Worm (Caenorhabditis elegans) whole organism, early embryonic: ENCODE measurements around the gene C49C3.10.

Experiments
- B0310.2 ChIP-seq: sonication (generic microtip); optimal IDR thresholded peaks from 2 replicates; lab custom pipeline; 2016; ENCODE audit warnings: mild to moderate bottlenecking, missing genetic modification characterization, missing compliant biosample characterization
- F13C5.2 ChIP-seq: sonication (generic microtip); optimal IDR thresholded peaks from 2 replicates; lab custom pipeline; 2017; ENCODE audit warnings: mild to moderate bottlenecking, missing genetic modification characterization, inconsistent platforms, missing compliant biosample characterization
- aly-1 ChIP-seq: sonication (generic microtip); optimal IDR thresholded peaks from 2 replicates; lab custom pipeline; 2016; ENCODE audit warnings: missing genetic modification characterization, missing compliant biosample characterization
- ama-1 ChIP-seq: fragments of 150-350 bp; optimal IDR thresholded peaks from 2 replicates; lab custom pipeline; 2014
- ceh-13 ChIP-seq: fragments of 200-800 bp; sonication (Bioruptor generic); optimal IDR thresholded peaks from 2 replicates; lab custom pipeline; 2018; ENCODE audit warnings: mild to moderate bottlenecking, missing genetic modification characterization, missing compliant biosample characterization
- ceh-36 ChIP-seq: sonication (generic microtip); optimal IDR thresholded peaks from 2 replicates; lab custom pipeline; 2016; ENCODE audit warnings: missing genetic modification characterization, inconsistent platforms, missing compliant biosample characterization
- ets-7 ChIP-seq: sonication (generic microtip); optimal IDR thresholded peaks from 2 replicates; lab custom pipeline; 2016; ENCODE audit warnings: missing genotype, missing genetic modification characterization, missing compliant biosample characterization
- flt-1 ChIP-seq: fragments of 200-800 bp; sonication (Bioruptor generic); IDR thresholded peaks from 2 replicates; pipeline ENCODE4 v1.3.6; 2022; ENCODE audit warnings: missing genetic modification characterization, missing compliant biosample characterization
- hmbx-1 ChIP-seq: sonication (generic microtip); optimal IDR thresholded peaks from 2 replicates; lab custom pipeline; 2016; ENCODE audit warnings: mild to moderate bottlenecking, missing genetic modification characterization, missing compliant biosample characterization
- hmg-4 ChIP-seq: fragments of 200-800 bp; sonication (Bioruptor generic); optimal IDR thresholded peaks from 2 replicates; lab custom pipeline; 2018; ENCODE audit warnings: mild to moderate bottlenecking, missing genetic modification characterization, missing compliant biosample characterization
- hnd-1 ChIP-seq: sonication (generic microtip); optimal IDR thresholded peaks from 2 replicates; lab custom pipeline; 2016; ENCODE audit warnings: missing genetic modification characterization, missing compliant biosample characterization
- pes-1 ChIP-seq: fragments of 200-800 bp; sonication (Bioruptor generic); IDR thresholded peaks from 2 replicates; pipeline ENCODE4 v1.3.6; 2022; ENCODE audit warnings: missing genetic modification reagents, missing genetic modification characterization, missing compliant biosample characterization
- scrt-1 ChIP-seq: fragments of 200-800 bp; sonication (Bioruptor generic); IDR thresholded peaks from 2 replicates; pipeline ENCODE4 v1.3.6; 2022; ENCODE audit warnings: missing genetic modification characterization, missing compliant biosample characterization
- sea-1 ChIP-seq: fragments of 200-800 bp; sonication (Bioruptor generic); conservative IDR thresholded peaks from 2 replicates; pipeline ENCODE4 v1.3.6; 2022; ENCODE audit warnings: missing genetic modification characterization, missing compliant biosample characterization
- tbx-11 ChIP-seq: fragments of 200-800 bp; sonication (Bioruptor generic); IDR thresholded peaks from 2 replicates; pipeline ENCODE4 v1.3.6; 2022; ENCODE audit warnings: missing genetic modification characterization, missing compliant biosample characterization
- tbx-37 ChIP-seq: fragments of 200-800 bp; sonication (Bioruptor generic); conservative IDR thresholded peaks from 2 replicates; pipeline ENCODE4 v1.3.6; 2022; ENCODE audit warnings: missing genetic modification reagents, missing genetic modification characterization, missing compliant biosample characterization
- tra-4 ChIP-seq: sonication (generic microtip); optimal IDR thresholded peaks from 2 replicates; lab custom pipeline; 2017; ENCODE audit warnings: missing genetic modification characterization, missing compliant biosample characterization

The C49C3.10 gene

DNA sequence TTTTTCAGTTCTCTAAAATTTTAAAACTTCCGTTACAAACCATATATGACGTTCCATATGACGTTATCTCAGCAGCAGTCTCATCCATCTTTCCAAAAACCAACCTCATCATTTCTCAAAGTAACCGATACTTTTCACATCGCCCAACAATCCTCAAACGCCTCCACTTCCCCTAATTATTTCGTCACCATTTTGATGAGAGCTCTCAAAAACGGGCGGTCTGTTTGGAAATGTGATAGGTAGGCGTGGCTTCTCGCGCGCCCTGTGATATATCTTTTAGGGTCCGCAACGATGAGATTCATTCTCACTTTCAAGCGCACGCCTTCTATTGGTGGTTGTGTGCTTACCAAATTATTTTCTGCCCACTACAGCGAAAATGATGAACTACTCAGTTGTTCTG is 29.5 kb upstream of the C49C3.10 start, which contains the start of gene trh-1:
Gene trh-1, plus strand, starts transcription at position 301 of the 400 bp plus-strand sequence.
- TF ChIP-seq hmg-4 (GFP tag; lab: Kevin White, UChicago) = no peak
- no peak for TF ChIP-seq flt-1 (GFP tag; lab: Robert Waterston, UW)
- no peak for TF ChIP-seq tbx-37 (GFP tag; lab: Robert Waterston, UW)
- TF ChIP-seq hmbx-1 (tag; lab: Kevin White, UChicago) = no peak
- TF ChIP-seq scrt-1 (GFP tag; lab: Robert Waterston, UW) = no peak
- TF ChIP-seq tra-4 (tag; lab: Kevin White, UChicago) = no peak
- TF ChIP-seq sea-1 = no peak
- TF ChIP-seq pes-1 = no peak
- no peak for TF ChIP-seq tbx-11 (GFP tag; lab: Robert Waterston, UW)
- no peak for TF ChIP-seq hnd-1 (tag; lab: Kevin White, UChicago)
- TF ChIP-seq B0310.2 = no peak
- TF ChIP-seq F13C5.2 = no peak
- TF ChIP-seq ama-1 (lab: Kevin White, UChicago) = no peak
- TF ChIP-seq aly-1 (tag; lab: Kevin White, UChicago) = no peak

DNA sequence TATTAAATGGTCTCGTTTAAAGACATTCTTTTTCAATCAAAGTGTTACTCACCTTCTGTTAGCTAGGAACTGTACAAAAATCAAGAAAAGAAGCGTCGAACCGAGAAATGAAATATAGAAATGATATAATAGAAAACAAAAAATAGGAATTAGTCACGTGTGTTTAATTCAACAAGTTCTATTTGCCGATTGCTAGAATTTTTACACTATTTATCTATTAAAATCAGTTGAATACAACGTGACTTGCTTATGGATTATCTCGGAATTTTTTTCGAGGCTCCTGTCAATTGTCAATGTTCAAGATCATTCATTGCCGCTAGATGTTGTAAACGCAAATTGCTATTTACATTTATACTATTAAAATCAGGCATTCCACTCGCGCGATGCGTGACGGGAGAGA is 28.5 kb upstream of the C49C3.10 start, which contains the start of gene zipt-17:
Gene zipt-17, minus strand, starts transcription at position 101 of the 400 bp plus-strand sequence.
- TF ChIP-seq sea-1 (no peak), tbx-37 (GFP tag; lab: Robert Waterston, UW) (no peak), F13C5.2 (no peak), hmg-4 (GFP tag; lab: Kevin White, UChicago) (no peak), ama-1 (lab: Kevin White, UChicago) (no peak), hmbx-1 (tag; lab: Kevin White, UChicago) (no peak), hnd-1 (tag; lab: Kevin White, UChicago) (no peak), aly-1 (tag; lab: Kevin White, UChicago) (no peak), ceh-13 (GFP tag; lab: Kevin White, UChicago) (no peak), pes-1 (no peak), ceh-36 (tag; lab: Kevin White, UChicago) (no peak), tbx-11 (GFP tag; lab: Robert Waterston, UW) (no peak), flt-1 (GFP tag; lab: Robert Waterston, UW) (no peak), B0310.2 (no peak), scrt-1 (GFP tag; lab: Robert Waterston, UW) (no peak), ets-7 (tag; lab: Kevin White, UChicago) (no peak)

DNA sequence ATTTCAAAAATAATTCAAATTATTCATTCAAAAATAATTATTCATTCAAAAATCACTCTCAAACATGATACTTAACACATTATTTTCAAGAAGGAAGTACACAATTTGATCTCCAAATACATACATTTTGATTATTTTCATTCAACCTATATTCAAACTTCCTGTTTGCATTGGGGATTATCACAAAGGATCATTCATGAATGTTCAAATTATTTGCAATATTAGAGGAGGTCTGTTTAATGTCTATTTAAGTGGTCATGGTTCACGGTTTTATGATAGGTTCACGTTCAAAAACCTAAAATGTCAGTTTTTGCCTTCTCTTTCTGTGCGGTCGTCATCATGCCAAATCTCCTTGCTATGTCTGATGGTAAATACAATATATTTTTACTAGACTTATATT is 22.4 kb upstream of the C49C3.10 start, which contains the start of gene clec-202:
Gene clec-202, plus strand, starts transcription at position 301 of the 400 bp plus-strand sequence.
- no peak for TF ChIP-seq hnd-1 (tag; lab: Kevin White, UChicago)

ce11 chrIV:17351586-17351985 is 12.8 kb upstream of the C49C3.10 start, which contains the start of gene clec-199:
TSS of gene clec-199 (plus strand) at chrIV:17351886.
- TF ChIP-seq hmbx-1 (tag; lab: Kevin White, UChicago) (no peak), ets-7 (tag; lab: Kevin White, UChicago) (no peak), tbx-37 (GFP tag; lab: Robert Waterston, UW) (no peak), scrt-1 (GFP tag; lab: Robert Waterston, UW) (no peak), ceh-36 (tag; lab: Kevin White, UChicago) (no peak), sea-1 (no peak), ama-1 (lab: Kevin White, UChicago) (no peak), pes-1 (no peak), tra-4 (tag; lab: Kevin White, UChicago) (no peak), tbx-11 (GFP tag; lab: Robert Waterston, UW) (no peak), aly-1 (tag; lab: Kevin White, UChicago) (no peak)

- TF ChIP-seq sea-1 (no peak), aly-1 (tag; lab: Kevin White, UChicago) (no peak), ets-7 (tag; lab: Kevin White, UChicago) (no peak), tra-4 (tag; lab: Kevin White, UChicago) (no peak)
Observed at ce11 chrIV:17346599-17347218, 7.9 kb upstream of the C49C3.10 start, which contains the start of the genes clec-197 and clec-198. TSS of gene clec-197 (minus strand) at chrIV:17346699. TSS of gene clec-198 (plus strand) at chrIV:17347168.

DNA sequence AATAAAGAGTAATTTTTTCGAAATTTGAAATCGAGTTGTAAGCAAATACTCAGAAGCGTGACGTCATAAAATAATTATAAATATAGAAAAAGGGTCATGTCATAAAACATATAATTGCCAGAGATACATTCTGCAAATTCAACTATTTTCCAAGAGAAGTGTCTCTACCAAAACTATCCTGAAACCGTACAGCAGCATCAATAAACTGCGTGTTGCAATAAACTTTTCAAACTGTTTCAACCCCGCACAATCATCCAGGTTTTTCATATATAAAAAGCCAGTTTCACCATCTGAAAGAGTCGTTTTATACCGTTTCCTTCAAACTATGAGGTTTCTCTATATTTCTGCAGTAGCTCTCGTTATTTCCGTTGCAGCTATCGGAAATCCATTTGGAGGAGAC is 4.7 kb upstream of the C49C3.10 start, which contains the start of gene C49C3.11:
Gene C49C3.11, plus strand, starts transcription at position 301 of the 400 bp plus-strand sequence.
- TF ChIP-seq pes-1 = no peak
- no peak for TF ChIP-seq scrt-1 (GFP tag; lab: Robert Waterston, UW)
- no peak for TF ChIP-seq ets-7 (tag; lab: Kevin White, UChicago)
- no peak for TF ChIP-seq flt-1 (GFP tag; lab: Robert Waterston, UW)
- no peak for TF ChIP-seq ceh-36 (tag; lab: Kevin White, UChicago)

DNA sequence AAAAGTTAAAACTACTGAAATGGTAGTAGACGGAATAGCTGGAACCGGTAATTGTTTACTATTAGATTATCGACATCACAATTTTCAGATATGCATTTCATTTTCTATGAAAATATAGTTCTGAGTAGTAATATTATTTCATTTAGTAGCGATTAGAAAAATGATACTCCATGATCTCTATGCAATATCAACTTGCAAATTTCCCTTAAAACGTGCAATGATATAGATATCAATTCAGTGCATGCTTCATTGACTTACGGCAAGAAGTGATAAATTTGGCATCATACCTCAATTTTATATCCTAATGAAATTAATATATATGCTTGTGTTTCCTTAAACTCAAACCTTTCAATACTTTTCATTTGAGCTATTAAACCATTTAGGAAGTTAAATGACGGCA is 3.9 kb upstream of the C49C3.10 start, which contains the start of gene C49C3.21:
Gene C49C3.21, plus strand, starts transcription at position 301 of the 400 bp plus-strand sequence.
- TF ChIP-seq hmg-4 (GFP tag; lab: Kevin White, UChicago) (no peak), sea-1 (no peak), aly-1 (tag; lab: Kevin White, UChicago) (no peak), pes-1 (no peak), F13C5.2 (no peak), scrt-1 (GFP tag; lab: Robert Waterston, UW) (no peak), hmbx-1 (tag; lab: Kevin White, UChicago) (no peak), flt-1 (GFP tag; lab: Robert Waterston, UW) (no peak), B0310.2 (no peak), ceh-13 (GFP tag; lab: Kevin White, UChicago) (no peak)

DNA sequence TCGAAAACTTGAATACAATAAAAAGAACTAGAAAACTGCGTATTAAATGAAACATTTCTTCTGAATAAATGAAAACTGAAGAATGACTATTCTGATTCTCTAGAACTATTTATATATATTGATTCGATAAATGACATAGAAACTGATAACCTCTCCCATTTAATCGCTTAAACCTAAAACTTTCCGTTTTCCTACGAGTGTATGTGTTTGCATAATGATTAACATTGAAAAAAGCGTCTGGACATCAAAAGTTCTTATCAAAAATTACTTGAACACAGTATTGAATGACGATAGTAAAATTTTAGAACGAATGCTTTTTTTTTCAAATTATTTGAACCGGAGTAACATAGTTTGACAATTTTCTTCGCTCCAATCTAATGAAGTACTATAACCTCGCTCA is 3.4 kb upstream of the C49C3.10 start, which contains the start of gene C49C3.9:
Gene C49C3.9, minus strand, starts transcription at position 136 of the 400 bp plus-strand sequence.
- TF ChIP-seq hnd-1 (tag; lab: Kevin White, UChicago) = no peak
- TF ChIP-seq hmg-4 (GFP tag; lab: Kevin White, UChicago) = no peak
- TF ChIP-seq aly-1 (tag; lab: Kevin White, UChicago) = no peak
- TF ChIP-seq hmbx-1 (tag; lab: Kevin White, UChicago) = no peak
- no peak for TF ChIP-seq scrt-1 (GFP tag; lab: Robert Waterston, UW)
- TF ChIP-seq tbx-11 (GFP tag; lab: Robert Waterston, UW) = no peak
